Fruit fly (Drosophila melanogaster) whole organism, embryonic: ENCODE results near the gene Fie.
A peak's percentile ranks its signal among the peaks of the same experiment; 100 is the strongest.

ENCODE experiments used
- Atf-2 ChIP-seq: fragments of 200-800 bp; sonication (Bioruptor generic); optimal IDR thresholded peaks from 2 replicates; lab custom pipeline; 2016; ENCODE audit warnings: missing biosample characterization, missing genetic modification characterization
- CG10462 ChIP-seq: fragments of 200-800 bp; sonication (Bioruptor generic); optimal IDR thresholded peaks from 2 replicates; lab custom pipeline; 2016; ENCODE audit warnings: missing biosample characterization, missing genetic modification characterization
- CG10565 ChIP-seq: fragments of 200-800 bp; sonication (Bioruptor generic); optimal IDR thresholded peaks from 3 replicates; lab custom pipeline; 2016; ENCODE audit warnings: missing biosample characterization, mild to moderate bottlenecking, missing genetic modification characterization
- CG11504 ChIP-seq: fragments of 200-800 bp; sonication (Bioruptor generic); optimal IDR thresholded peaks from 3 replicates; lab custom pipeline; 2019; ENCODE audit warnings: missing biosample characterization, mild to moderate bottlenecking, missing genetic modification characterization, moderate library complexity
- CG11560 ChIP-seq: fragments of 200-800 bp; sonication (Bioruptor generic); IDR thresholded peaks from 3 replicates; pipeline ENCODE4 v1.3.6; 2022; ENCODE audit warnings: missing biosample characterization, missing genetic modification characterization
- CG11695 ChIP-seq: fragments of 200-800 bp; sonication (Bioruptor generic); IDR thresholded peaks from 3 replicates; pipeline ENCODE4 v1.3.6; 2022; ENCODE audit warnings: missing biosample characterization, missing genetic modification characterization
- CG12769 ChIP-seq: fragments of 200-800 bp; sonication (Bioruptor generic); optimal IDR thresholded peaks from 2 replicates; lab custom pipeline; 2019; ENCODE audit warnings: missing biosample characterization, mild to moderate bottlenecking, missing genetic modification characterization, moderate library complexity
- CG14667 ChIP-seq: fragments of 200-800 bp; sonication (Bioruptor generic); IDR thresholded peaks from 2 replicates; pipeline ENCODE4 v1.3.6; 2022; ENCODE audit warnings: missing biosample characterization, missing genetic modification characterization
- CG1529 ChIP-seq: fragments of 200-800 bp; sonication (Bioruptor generic); optimal IDR thresholded peaks from 3 replicates; lab custom pipeline; 2018; ENCODE audit warnings: missing biosample characterization, missing genetic modification characterization
- CG17361 ChIP-seq: fragments of 200-800 bp; sonication (Bioruptor generic); IDR thresholded peaks from 3 replicates; pipeline ENCODE4 v1.3.6; 2022; ENCODE audit warnings: missing biosample characterization, missing genetic modification characterization
- CG17612 ChIP-seq: fragments of 200-800 bp; sonication (Bioruptor generic); IDR thresholded peaks from 2 replicates; pipeline ENCODE4 v1.3.6; 2022; ENCODE audit warnings: missing biosample characterization, missing genetic modification characterization
- CG31224 ChIP-seq: fragments of 200-800 bp; sonication (Bioruptor generic); IDR thresholded peaks from 2 replicates; pipeline ENCODE4 v1.3.6; 2022; ENCODE audit warnings: missing biosample characterization, missing genetic modification characterization
- CG31441 ChIP-seq: fragments of 200-800 bp; sonication (Bioruptor generic); IDR thresholded peaks from 2 replicates; pipeline ENCODE4 v1.3.6; 2022; ENCODE audit warnings: missing biosample characterization, missing genetic modification characterization
- CG3281 ChIP-seq: fragments of 200-800 bp; sonication (Bioruptor generic); optimal IDR thresholded peaks from 3 replicates; lab custom pipeline; 2017; ENCODE audit warnings: missing biosample characterization, mild to moderate bottlenecking, missing genetic modification characterization
- CG34422 ChIP-seq: fragments of 200-800 bp; sonication (Bioruptor generic); IDR thresholded peaks from 3 replicates; pipeline ENCODE4 v1.3.6; 2022; ENCODE audit warnings: missing biosample characterization, missing genetic modification characterization
- CG43689 ChIP-seq: fragments of 200-800 bp; sonication (Bioruptor generic); IDR thresholded peaks from 2 replicates; pipeline ENCODE4 v1.3.6; 2022; ENCODE audit warnings: missing biosample characterization, missing genetic modification characterization
- CG4424 ChIP-seq: fragments of 200-800 bp; sonication (Bioruptor generic); optimal IDR thresholded peaks from 3 replicates; lab custom pipeline; 2016; ENCODE audit warnings: missing biosample characterization, missing genetic modification characterization
- CG5245 ChIP-seq: fragments of 200-800 bp; sonication (Bioruptor generic); optimal IDR thresholded peaks from 3 replicates; lab custom pipeline; 2016; ENCODE audit warnings: missing biosample characterization, missing genetic modification characterization
- CG5953 ChIP-seq: fragments of 200-800 bp; sonication (Bioruptor generic); IDR thresholded peaks from 2 replicates; pipeline ENCODE4 v1.3.6; 2022; ENCODE audit warnings: missing biosample characterization, missing genetic modification characterization
- CG6689 ChIP-seq: fragments of 200-800 bp; sonication (Bioruptor generic); IDR thresholded peaks from 2 replicates; pipeline ENCODE4 v1.3.6; 2022; ENCODE audit warnings: missing biosample characterization, missing genetic modification characterization
- CG8388 ChIP-seq: fragments of 200-800 bp; sonication (Bioruptor generic); optimal IDR thresholded peaks from 2 replicates; lab custom pipeline; 2019; ENCODE audit warnings: missing biosample characterization, mild to moderate bottlenecking, missing genetic modification characterization, moderate library complexity
- CG9817 ChIP-seq: fragments of 200-800 bp; sonication (Bioruptor generic); optimal IDR thresholded peaks from 2 replicates; lab custom pipeline; 2018; ENCODE audit warnings: missing biosample characterization, mild to moderate bottlenecking, missing genetic modification characterization, moderate library complexity
- CrebB ChIP-seq: fragments of 200-800 bp; sonication (Bioruptor generic); optimal IDR thresholded peaks from 3 replicates; lab custom pipeline; 2018; ENCODE audit warnings: missing biosample characterization, mild to moderate bottlenecking, missing genetic modification characterization
- Dll ChIP-seq: fragments of 200-800 bp; sonication (Bioruptor generic); IDR thresholded peaks from 4 replicates; pipeline ENCODE4 v1.3.6; 2022; ENCODE audit warnings: missing biosample characterization, missing genetic modification characterization; ENCODE audit not compliant: partially characterized antibody
- ERR ChIP-seq: fragments of 200-800 bp; sonication (Bioruptor generic); optimal IDR thresholded peaks from 2 replicates; lab custom pipeline; 2016; ENCODE audit warnings: missing biosample characterization, missing genetic modification characterization
- Eip74EF ChIP-seq, 2 experiments: fragments of 200-800 bp in 1 of 2; fragments of >200 bp in 1 of 2; sonication (Bioruptor generic) in 1 of 2; optimal IDR thresholded peaks; 2 replicates each; lab custom pipeline; 2017 to 2019; ENCODE audit warnings: missing biosample characterization in 2 of 2, missing genetic modification characterization in 2 of 2, mild to moderate bottlenecking in 1 of 2, moderate library complexity in 1 of 2
- H15 ChIP-seq: fragments of 200-800 bp; sonication (Bioruptor generic); IDR thresholded peaks from 3 replicates; pipeline ENCODE4 v1.3.6; 2022; ENCODE audit warnings: missing biosample characterization, missing genetic modification characterization
- HHEX ChIP-seq: fragments of 200-800 bp; sonication (Bioruptor generic); optimal IDR thresholded peaks from 3 replicates; lab custom pipeline; 2017; ENCODE audit warnings: missing biosample characterization, mild to moderate bottlenecking, missing genetic modification characterization, missing genetic modification reagents
- Hsf ChIP-seq: fragments of 200-800 bp; sonication (Bioruptor generic); optimal IDR thresholded peaks from 3 replicates; lab custom pipeline; 2016; ENCODE audit warnings: missing biosample characterization, missing genetic modification characterization
- Max ChIP-seq: fragments of 200-800 bp; sonication (Bioruptor generic); optimal IDR thresholded peaks from 2 replicates; lab custom pipeline; 2016; ENCODE audit warnings: missing biosample characterization, mild to moderate bottlenecking, missing genetic modification characterization
- Meics ChIP-seq: fragments of 200-800 bp; sonication (Bioruptor generic); optimal IDR thresholded peaks from 2 replicates; lab custom pipeline; 2017; ENCODE audit warnings: missing biosample characterization, mild to moderate bottlenecking, missing genetic modification characterization
- Oli ChIP-seq: fragments of 200-800 bp; sonication (Bioruptor generic); optimal IDR thresholded peaks from 2 replicates; lab custom pipeline; 2018; ENCODE audit warnings: missing biosample characterization, mild to moderate bottlenecking, missing genetic modification characterization, moderate library complexity
- amos ChIP-seq: fragments of 200-800 bp; sonication (Bioruptor generic); IDR thresholded peaks from 2 replicates; pipeline ENCODE4 v1.3.6; 2022; ENCODE audit warnings: missing biosample characterization, missing genetic modification characterization; ENCODE audit not compliant: partially characterized antibody
- ash1 ChIP-seq: fragments of 200-800 bp; sonication (Bioruptor generic); optimal IDR thresholded peaks from 2 replicates; lab custom pipeline; 2018; ENCODE audit warnings: missing biosample characterization, mild to moderate bottlenecking, missing genetic modification characterization
- dan ChIP-seq: fragments of 200-800 bp; sonication (Bioruptor generic); IDR thresholded peaks from 2 replicates; pipeline ENCODE4 v1.3.6; 2022; ENCODE audit warnings: missing biosample characterization, missing genetic modification characterization
- eyg ChIP-seq: fragments of 200-800 bp; sonication (Bioruptor generic); optimal IDR thresholded peaks from 3 replicates; lab custom pipeline; 2016; ENCODE audit warnings: missing biosample characterization, missing genetic modification characterization
- gce ChIP-seq: fragments of 200-800 bp; sonication (Bioruptor generic); IDR thresholded peaks from 3 replicates; pipeline ENCODE4 v1.3.6; 2022; ENCODE audit warnings: missing biosample characterization, missing genetic modification characterization
- hbn ChIP-seq: fragments of 200-800 bp; sonication (Bioruptor generic); IDR thresholded peaks from 2 replicates; pipeline ENCODE4 v1.3.6; 2022; ENCODE audit warnings: missing biosample characterization, missing genetic modification characterization; ENCODE audit not compliant: partially characterized antibody
- hkb ChIP-seq, 2 experiments: fragments of 200-800 bp in 1 of 2; fragments of >200 bp in 1 of 2; sonication (Bioruptor generic) in 1 of 2; IDR thresholded peaks in 1 of 2; optimal IDR thresholded peaks in 1 of 2; 2 replicates each; pipeline versions ENCODE4 v1.3.6 to Lab custom; 2017 to 2022; ENCODE audit warnings: missing biosample characterization in 1 of 2, missing genetic modification characterization in 1 of 2
- jigr1 ChIP-seq: fragments of 200-800 bp; sonication (Bioruptor generic); IDR thresholded peaks from 3 replicates; pipeline ENCODE4 v1.3.6; 2022; ENCODE audit warnings: missing biosample characterization, missing genetic modification characterization
- oc ChIP-seq: fragments of 200-800 bp; sonication (Bioruptor generic); optimal IDR thresholded peaks from 2 replicates; lab custom pipeline; 2018; ENCODE audit warnings: missing biosample characterization, mild to moderate bottlenecking, missing genetic modification characterization, moderate library complexity
- pfk ChIP-seq: fragments of 200-800 bp; sonication (Bioruptor generic); optimal IDR thresholded peaks from 2 replicates; lab custom pipeline; 2018; ENCODE audit warnings: missing biosample characterization, mild to moderate bottlenecking, missing genetic modification characterization, moderate library complexity
- pum ChIP-seq: fragments of 200-800 bp; sonication (Bioruptor generic); optimal IDR thresholded peaks from 2 replicates; lab custom pipeline; 2016; ENCODE audit warnings: missing biosample characterization, missing genetic modification characterization
- schlank ChIP-seq: fragments of 200-800 bp; sonication (Bioruptor generic); optimal IDR thresholded peaks from 2 replicates; lab custom pipeline; 2018; ENCODE audit warnings: missing biosample characterization, mild to moderate bottlenecking, missing genetic modification characterization
- seq ChIP-seq: fragments of 200-800 bp; sonication (Bioruptor generic); IDR thresholded peaks from 2 replicates; pipeline ENCODE4 v1.3.6; 2022; ENCODE audit warnings: missing biosample characterization, missing genetic modification characterization
- sim ChIP-seq: fragments of 200-800 bp; sonication (Bioruptor generic); IDR thresholded peaks from 2 replicates; pipeline ENCODE4 v1.3.6; 2022; ENCODE audit warnings: missing biosample characterization, missing genetic modification characterization
- slbo ChIP-seq: fragments of 200-800 bp; sonication (Bioruptor generic); IDR thresholded peaks from 2 replicates; pipeline ENCODE4 v1.3.6; 2022; ENCODE audit warnings: missing biosample characterization, missing genetic modification characterization
- sqz ChIP-seq: fragments of 200-800 bp; sonication (Bioruptor generic); optimal IDR thresholded peaks from 3 replicates; lab custom pipeline; 2018; ENCODE audit warnings: missing biosample characterization, mild to moderate bottlenecking, missing genetic modification characterization
- ssp ChIP-seq: fragments of 200-800 bp; sonication (Bioruptor generic); IDR thresholded peaks from 2 replicates; pipeline ENCODE4 v1.3.6; 2022; ENCODE audit warnings: missing biosample characterization, missing genetic modification characterization
- stc ChIP-seq: fragments of 200-800 bp; sonication (Bioruptor generic); IDR thresholded peaks from 2 replicates; pipeline ENCODE4 v1.3.6; 2022; ENCODE audit warnings: missing biosample characterization, missing genetic modification characterization
- tap ChIP-seq: fragments of 200-800 bp; optimal IDR thresholded peaks from 3 replicates; lab custom pipeline; 2019; ENCODE audit warnings: missing biosample characterization, mild to moderate bottlenecking, missing genetic modification characterization, moderate library complexity

The Fie gene

dm6 chr3L:3852842-3853241 is 39.5 kb upstream of the Fie start (continued):
- TF ChIP-seq CG43689 (GFP tag; lab: Robert Waterston, UW) (no peak), tap (tag; lab: Kevin White, UChicago) (no peak), CG3281 (GFP tag; lab: Kevin White, UChicago) (no peak), eyg (GFP tag; lab: Kevin White, UChicago) (no peak), Hsf (GFP tag; lab: Kevin White, UChicago) (peak; percentile 45), CG34422 (GFP tag; lab: Robert Waterston, UW) (peak; percentile 13; the same call in 2 of the 3 replicates), hbn (GFP tag; lab: Robert Waterston, UW) (no peak), CG31441 (GFP tag; lab: Robert Waterston, UW) (peak; percentile 34; the same call in 1 of the 2 replicates), CG1529 (GFP tag; lab: Kevin White, UChicago) (peak; percentile 67), pum (GFP tag; lab: Kevin White, UChicago) (peak; percentile 20), CG17612 (GFP tag; lab: Robert Waterston, UW) (no peak), CG5245 (GFP tag; lab: Kevin White, UChicago) (no peak), CG10565 (GFP tag; lab: Kevin White, UChicago) (no peak), jigr1 (GFP tag; lab: Robert Waterston, UW) (0 out of 3 replicates have a peak, but pooled peaks have one; percentile 36), CG31224 (GFP tag; lab: Robert Waterston, UW) (no peak), Eip74EF (GFP tag; optimal IDR thresholded peaks at IDR 0.05; lab: Kevin White, UChicago) (no peak), amos (GFP tag; lab: Robert Waterston, UW) (no peak), CG9817 (peak; percentile 10), Dll (no peak), sqz (no peak), CG17361 (GFP tag; lab: Robert Waterston, UW) (peak; percentile 32; the same call in 1 of the 3 replicates), gce (GFP tag; lab: Robert Waterston, UW) (peak; percentile 45; the same call in 1 of the 3 replicates), Oli (tag; lab: Kevin White, UChicago) (peak; percentile 75), hkb (optimal IDR thresholded peaks at IDR 0.05; lab: Kevin White, UChicago) (no peak), hkb (GFP tag; IDR thresholded peaks at IDR 0.05; lab: Robert Waterston, UW) (peak; percentile 40; the same call in 1 of the 2 replicates), CrebB (tag; lab: Kevin White, UChicago) (no peak), CG10462 (GFP tag; lab: Kevin White, UChicago) (peak; percentile 21), ERR (GFP tag; lab: Kevin White, UChicago) (no peak), CG5953 (GFP tag; lab: Robert Waterston, UW) (peak; percentile 48; the same call in 1 of the 2 replicates), Meics (GFP tag; lab: Kevin White, UChicago) (no peak), H15 (GFP tag; lab: Robert Waterston, UW) (peak; percentile 49; the same call in 1 of the 3 replicates), CG11560 (tag; lab: Robert Waterston, UW) (no peak), CG12769 (tag; lab: Kevin White, UChicago) (peak; percentile 39), CG8388 (GFP tag; lab: Kevin White, UChicago) (peak; percentile 61), HHEX (GFP tag; lab: Kevin White, UChicago) (no peak), Atf-2 (GFP tag; lab: Kevin White, UChicago) (no peak), seq (GFP tag; lab: Robert Waterston, UW) (no peak), CG4424 (GFP tag; lab: Kevin White, UChicago) (no peak), stc (GFP tag; lab: Robert Waterston, UW) (no peak), sim (GFP tag; lab: Robert Waterston, UW) (0 out of 2 replicates have a peak, but pooled peaks have one; percentile 33), slbo (GFP tag; lab: Robert Waterston, UW) (no peak), CG11504 (peak; percentile 58), ash1 (no peak), Max (GFP tag; lab: Kevin White, UChicago) (no peak), CG11695 (GFP tag; lab: Robert Waterston, UW) (no peak), pfk (no peak), schlank (tag; lab: Kevin White, UChicago) (no peak), ssp (GFP tag; lab: Robert Waterston, UW) (no peak), dan (GFP tag; lab: Robert Waterston, UW) (no peak; the same call in 1 of the 2 replicates), oc (tag; lab: Kevin White, UChicago) (peak; percentile 79), CG14667 (GFP tag; lab: Robert Waterston, UW) (no peak), CG6689 (peak; percentile 72)
